Worm (Caenorhabditis elegans): ENCODE data around the gene srg-68.

ce11 chrV:5442366-5442765 is 22.9 kb downstream of the srg-68 start:
- TF ChIP-seq W03F9.2 (tag; optimal IDR thresholded peaks at IDR 0.05) = no peak
- no peak for TF ChIP-seq him-1 (tag; optimal IDR thresholded peaks at IDR 0.05)
- no peak for TF ChIP-seq dao-5 (tag; optimal IDR thresholded peaks at IDR 0.05)
